Worm (Caenorhabditis elegans): ENCODE results near the gene scav-4.

- TF ChIP-seq pha-4 (GFP tag; IDR thresholded peaks at IDR 0.05) (no peak), pha-4 (tag; optimal IDR thresholded peaks at IDR 0.05) (no peak), ces-1 (GFP tag; optimal IDR thresholded peaks at IDR 0.05) (no peak), fkh-10 (GFP tag; optimal IDR thresholded peaks at IDR 0.05) (no peak), mdl-1 (tag; optimal IDR thresholded peaks at IDR 0.05) (no peak), lin-38 (GFP tag; IDR thresholded peaks at IDR 0.05) (no peak), nhr-25 (tag; optimal IDR thresholded peaks at IDR 0.05; ENCODE audit: borderline replicate concordance, insufficient read depth) (peak; percentile 66), mes-2 (tag; optimal IDR thresholded peaks at IDR 0.05; ENCODE audit: poor library complexity, severe bottlenecking) (no peak), tra-1 (GFP tag; IDR thresholded peaks at IDR 0.05) (no peak), arid-1 (GFP tag; conservative IDR thresholded peaks at IDR 0.05) (no peak), zag-1 (tag; optimal IDR thresholded peaks at IDR 0.05) (no peak), R02D3.7 (tag; optimal IDR thresholded peaks at IDR 0.05) (no peak), egl-27 (tag; optimal IDR thresholded peaks at IDR 0.05) (no peak), dpl-1 (GFP tag; optimal IDR thresholded peaks at IDR 0.05) (no peak)
Measured at ce11 chrX:13003092-13003491, 21.5 kb downstream of the scav-4 start.

All from whole organism, L4 larva.